Worm (Caenorhabditis elegans) whole organism, L3 larva: Measurements from ENCODE around the gene R102.3.

Source experiments
- R02D3.7 ChIP-seq: fragments of 150-350 bp; optimal IDR thresholded peaks from 2 replicates; lab custom pipeline; 2014; ENCODE audit warnings: missing biosample characterization, missing genetic modification characterization
- ZK546.5 ChIP-seq: sonication (generic microtip); optimal IDR thresholded peaks from 2 replicates; lab custom pipeline; 2017; ENCODE audit warnings: missing biosample characterization, missing genetic modification characterization
- aly-2 ChIP-seq: fragments of 150-350 bp; optimal IDR thresholded peaks from 2 replicates; lab custom pipeline; 2014; ENCODE audit warnings: missing biosample characterization, missing genetic modification characterization
- ama-1 ChIP-seq: fragments of 150-350 bp; optimal IDR thresholded peaks from 2 replicates; lab custom pipeline; 2018
- ceh-16 ChIP-seq: sonication (generic microtip); optimal IDR thresholded peaks from 2 replicates; lab custom pipeline; 2017; ENCODE audit warnings: missing biosample characterization, missing genetic modification characterization
- ceh-28 ChIP-seq: fragments of 150-350 bp; optimal IDR thresholded peaks from 2 replicates; lab custom pipeline; 2014; ENCODE audit warnings: missing biosample characterization, missing genetic modification reagents, missing genetic modification characterization
- ceh-82 ChIP-seq: fragments of 150-350 bp; optimal IDR thresholded peaks from 2 replicates; lab custom pipeline; 2014; ENCODE audit warnings: missing biosample characterization, missing genetic modification characterization
- ceh-9 ChIP-seq: sonication (generic microtip); optimal IDR thresholded peaks from 2 replicates; lab custom pipeline; 2018; ENCODE audit warnings: missing biosample characterization, missing genetic modification characterization
- egl-27 ChIP-seq: sonication (generic microtip); optimal IDR thresholded peaks from 4 replicates; lab custom pipeline; 2017; ENCODE audit warnings: missing biosample characterization, missing genetic modification reagents, missing genetic modification characterization
- egl-5 ChIP-seq: fragments of 150-350 bp; optimal IDR thresholded peaks from 2 replicates; lab custom pipeline; 2017; ENCODE audit warnings: missing biosample characterization, missing genetic modification reagents, missing genetic modification characterization, inconsistent platforms
- elt-1 ChIP-seq: fragments of 150-350 bp; optimal IDR thresholded peaks from 2 replicates; lab custom pipeline; 2014; ENCODE audit warnings: missing biosample characterization, missing genetic modification characterization
- elt-2 ChIP-seq: sonication (generic microtip); optimal IDR thresholded peaks from 2 replicates; lab custom pipeline; 2016; ENCODE audit warnings: missing genetic modification reagents, mild to moderate bottlenecking, missing genetic modification characterization, missing compliant biosample characterization
- elt-3 ChIP-seq, 3 experiments: fragments of 150-350 bp in 1 of 3; sonication (generic microtip) in 2 of 3; optimal IDR thresholded peaks; 2 replicates in 2 of 3; 4 replicates in 1 of 3; lab custom pipeline; 2014 to 2017; ENCODE audit warnings: missing biosample characterization in 3 of 3, missing genetic modification characterization in 3 of 3
- fkh-10 ChIP-seq: sonication (generic microtip); optimal IDR thresholded peaks from 2 replicates; lab custom pipeline; 2017; ENCODE audit warnings: missing biosample characterization, missing genetic modification reagents, missing genetic modification characterization
- fkh-2 ChIP-seq: fragments of 150-350 bp; optimal IDR thresholded peaks from 2 replicates; lab custom pipeline; 2014; ENCODE audit warnings: missing biosample characterization, missing genetic modification reagents, missing genetic modification characterization
- fos-1 ChIP-seq: fragments of 150-350 bp; optimal IDR thresholded peaks from 2 replicates; lab custom pipeline; 2014; ENCODE audit warnings: missing biosample characterization, missing genetic modification characterization
- hmg-11 ChIP-seq: sonication (generic microtip); optimal IDR thresholded peaks from 2 replicates; lab custom pipeline; 2016; ENCODE audit warnings: missing genetic modification characterization, missing compliant biosample characterization
- jun-1 ChIP-seq: fragments of 150-350 bp; optimal IDR thresholded peaks from 2 replicates; lab custom pipeline; 2014; ENCODE audit warnings: missing biosample characterization, missing genetic modification reagents, missing genetic modification characterization
- lin-15B ChIP-seq: fragments of 150-350 bp; optimal IDR thresholded peaks from 2 replicates; lab custom pipeline; 2014; ENCODE audit warnings: missing biosample characterization, missing genetic modification characterization
- lin-39 ChIP-seq: fragments of 150-350 bp; optimal IDR thresholded peaks from 2 replicates; lab custom pipeline; 2018; ENCODE audit warnings: missing biosample characterization, missing genetic modification reagents, missing genetic modification characterization
- lsy-12 ChIP-seq: sonication (generic microtip); optimal IDR thresholded peaks from 2 replicates; lab custom pipeline; 2016; ENCODE audit warnings: mild to moderate bottlenecking, missing genetic modification characterization, missing compliant biosample characterization
- mdl-1 ChIP-seq: fragments of 150-350 bp; optimal IDR thresholded peaks from 2 replicates; lab custom pipeline; 2014; ENCODE audit warnings: missing biosample characterization, missing genetic modification characterization
- mml-1 ChIP-seq: fragments of 150-350 bp; sonication (generic microtip); optimal IDR thresholded peaks from 3 replicates; lab custom pipeline; 2014; ENCODE audit warnings: missing biosample characterization, missing genetic modification characterization
- nfya-1 ChIP-seq: sonication (generic microtip); optimal IDR thresholded peaks from 2 replicates; lab custom pipeline; 2017; ENCODE audit warnings: missing genetic modification characterization, mild to moderate bottlenecking, missing compliant biosample characterization, antibody characterized with exemption, moderate library complexity; ENCODE audit not compliant: insufficient read depth
- nhr-11 ChIP-seq: fragments of 150-350 bp; optimal IDR thresholded peaks from 2 replicates; lab custom pipeline; 2014; ENCODE audit warnings: missing biosample characterization, missing genetic modification characterization
- nhr-12 ChIP-seq: fragments of 150-350 bp; optimal IDR thresholded peaks from 2 replicates; lab custom pipeline; 2014; ENCODE audit warnings: missing biosample characterization, missing genetic modification characterization
- nhr-23 ChIP-seq: fragments of 150-350 bp; optimal IDR thresholded peaks from 2 replicates; lab custom pipeline; 2014; ENCODE audit warnings: missing biosample characterization, missing genetic modification reagents, missing genetic modification characterization
- nhr-25 ChIP-seq: sonication (generic microtip); optimal IDR thresholded peaks from 2 replicates; lab custom pipeline; 2017; ENCODE audit warnings: missing biosample characterization, missing genetic modification characterization
- nhr-28 ChIP-seq: fragments of 150-350 bp; optimal IDR thresholded peaks from 2 replicates; lab custom pipeline; 2014; ENCODE audit warnings: missing biosample characterization, missing genetic modification characterization
- nhr-67 ChIP-seq: fragments of 150-350 bp; optimal IDR thresholded peaks from 2 replicates; lab custom pipeline; 2014; ENCODE audit warnings: missing biosample characterization, missing genetic modification characterization
- nhr-76 ChIP-seq: fragments of 150-350 bp; sonication (generic microtip); optimal IDR thresholded peaks from 5 replicates; lab custom pipeline; 2014; ENCODE audit warnings: missing biosample characterization, missing genetic modification characterization
- pha-4 ChIP-seq: fragments of 150-350 bp; optimal IDR thresholded peaks from 2 replicates; lab custom pipeline; 2014; ENCODE audit warnings: missing biosample characterization, missing genetic modification reagents, missing genetic modification characterization
- pqm-1 ChIP-seq: fragments of 150-350 bp; optimal IDR thresholded peaks from 2 replicates; lab custom pipeline; 2017; ENCODE audit warnings: missing biosample characterization, missing genetic modification characterization, inconsistent platforms
- sea-2 ChIP-seq: fragments of 150-350 bp; sonication (generic microtip); optimal IDR thresholded peaks from 4 replicates; lab custom pipeline; 2014; ENCODE audit warnings: missing biosample characterization, missing genetic modification reagents, missing genetic modification characterization
- skn-1 ChIP-seq: fragments of 150-350 bp; optimal IDR thresholded peaks from 2 replicates; lab custom pipeline; 2014; ENCODE audit warnings: missing biosample characterization, missing genetic modification characterization
- snpc-4 ChIP-seq: fragments of 150-350 bp; optimal IDR thresholded peaks from 2 replicates; lab custom pipeline; 2014; ENCODE audit warnings: missing biosample characterization, missing genetic modification characterization
- tbx-2 ChIP-seq: sonication (generic microtip); optimal IDR thresholded peaks from 2 replicates; lab custom pipeline; 2016; ENCODE audit warnings: mild to moderate bottlenecking, missing genetic modification characterization, missing compliant biosample characterization
- unc-39 ChIP-seq: sonication (generic microtip); optimal IDR thresholded peaks from 4 replicates; lab custom pipeline; 2017; ENCODE audit warnings: missing biosample characterization, missing genetic modification characterization
- unc-62 ChIP-seq: fragments of 150-350 bp; sonication (generic microtip); optimal IDR thresholded peaks from 4 replicates; lab custom pipeline; 2014; ENCODE audit warnings: missing biosample characterization, missing genetic modification reagents, missing genetic modification characterization
- zag-1 ChIP-seq: fragments of 150-350 bp; optimal IDR thresholded peaks from 2 replicates; lab custom pipeline; 2014; ENCODE audit warnings: missing biosample characterization, missing genetic modification characterization
- ztf-11 ChIP-seq: fragments of 150-350 bp; optimal IDR thresholded peaks from 2 replicates; lab custom pipeline; 2014; ENCODE audit warnings: missing biosample characterization, missing genetic modification characterization
- ztf-4 ChIP-seq: fragments of 150-350 bp; optimal IDR thresholded peaks from 2 replicates; lab custom pipeline; 2014; ENCODE audit warnings: missing biosample characterization, missing genetic modification characterization

The R102.3 gene

ce11 chrIV:10697022-10697979 is 8.0 kb downstream of the R102.3 start, which contains the start of gene allo-1:
TSS of gene allo-1 (minus strand) at chrIV:10697072.
- TF ChIP-seq ztf-4 (tag; lab: Kevin White, UChicago) (no peak), elt-2 (tag; lab: Kevin White, UChicago) (peak; percentile 47), nhr-12 (no peak), elt-3 (tag; optimal IDR thresholded peaks at IDR 0.05; lab: Kevin White, UChicago) (no peak), nhr-67 (tag; lab: Kevin White, UChicago) (no peak), unc-39 (tag; lab: Kevin White, UChicago) (no peak), tbx-2 (tag; lab: Kevin White, UChicago) (no peak), skn-1 (tag; lab: Kevin White, UChicago) (peak; percentile 1), pqm-1 (peak; percentile 15), fkh-2 (tag; lab: Kevin White, UChicago) (no peak), hmg-11 (peak; percentile 45), fkh-10 (no peak), jun-1 (peak; percentile 72), snpc-4 (tag; lab: Kevin White, UChicago) (peak; percentile 67), nhr-11 (no peak), nhr-23 (tag; lab: Kevin White, UChicago) (peak; percentile 72), aly-2 (no peak), unc-62 (no peak), nhr-28 (no peak), ama-1 (lab: Kevin White, UChicago) (peak; percentile 8), mml-1 (no peak), nfya-1 (peak; percentile 36), egl-5 (tag; lab: Kevin White, UChicago) (peak; percentile 58), sea-2 (GFP tag; lab: Kevin White, UChicago) (no peak), ceh-16 (tag; lab: Kevin White, UChicago) (no peak), lin-15B (tag; lab: Kevin White, UChicago) (peak; percentile 23), mdl-1 (tag; lab: Kevin White, UChicago) (no peak), pha-4 (tag; lab: Kevin White, UChicago) (peak; percentile 67), ceh-28 (tag; lab: Kevin White, UChicago) (peak; percentile 33), egl-27 (tag; lab: Kevin White, UChicago) (no peak), fos-1 (tag; lab: Kevin White, UChicago) (no peak), ZK546.5 (tag; lab: Kevin White, UChicago) (no peak), ceh-82 (tag; lab: Kevin White, UChicago) (no peak), nhr-25 (peak; percentile 86), lin-39 (tag; lab: Kevin White, UChicago) (peak; percentile 40), ceh-9 (tag; lab: Kevin White, UChicago) (no peak), R02D3.7 (tag; lab: Kevin White, UChicago) (no peak), ztf-11 (tag; lab: Kevin White, UChicago) (no peak), zag-1 (tag; lab: Kevin White, UChicago) (no peak), lsy-12 (no peak), nhr-76 (tag; lab: Kevin White, UChicago) (no peak)

- no peak for TF ChIP-seq nhr-23 (tag; lab: Kevin White, UChicago)
- no peak for TF ChIP-seq aly-2
- TF ChIP-seq zag-1 (tag; lab: Kevin White, UChicago), result no peak
- no peak for TF ChIP-seq lin-39 (tag; lab: Kevin White, UChicago)
- no peak for TF ChIP-seq elt-2 (tag; lab: Kevin White, UChicago)
- no peak for TF ChIP-seq elt-1 (tag; lab: Kevin White, UChicago)
- TF ChIP-seq R02D3.7 (tag; lab: Kevin White, UChicago), result no peak
- TF ChIP-seq nhr-12, result no peak
- TF ChIP-seq ceh-16 (tag; lab: Kevin White, UChicago), result no peak
- TF ChIP-seq ceh-9 (tag; lab: Kevin White, UChicago), result no peak
- TF ChIP-seq ceh-28 (tag; lab: Kevin White, UChicago), result no peak
- no peak for TF ChIP-seq unc-62
- no peak for TF ChIP-seq pha-4 (tag; lab: Kevin White, UChicago)
- no peak for TF ChIP-seq nhr-25
- TF ChIP-seq sea-2 (GFP tag; lab: Kevin White, UChicago), result no peak
- no peak for TF ChIP-seq skn-1 (tag; lab: Kevin White, UChicago)
- TF ChIP-seq ama-1 (lab: Kevin White, UChicago), result no peak
- no peak for TF ChIP-seq mdl-1 (tag; lab: Kevin White, UChicago)
- TF ChIP-seq jun-1, result no peak
- TF ChIP-seq, all 47 proteins: peak for 0
Observed at ce11 chrIV:10698486-10698885, 9.2 kb downstream of the R102.3 start.
